Fruit fly (Drosophila melanogaster) whole organism, adult: ENCODE data around the gene Or71a.

ENCODE experiments used
- CG14711 ChIP-seq: fragments of 200-800 bp; sonication (Bioruptor generic); optimal IDR thresholded peaks from 2 replicates; lab custom pipeline; 2018; ENCODE audit warnings: missing biosample characterization, mild to moderate bottlenecking, missing genetic modification characterization, moderate library complexity
- CG1620 ChIP-seq: fragments of 200-800 bp; sonication (Bioruptor generic); optimal IDR thresholded peaks from 2 replicates; lab custom pipeline; 2016; ENCODE audit warnings: missing biosample characterization, missing genetic modification characterization
- CG5204 ChIP-seq: fragments of 200-800 bp; sonication (Bioruptor generic); optimal IDR thresholded peaks from 2 replicates; lab custom pipeline; 2016; ENCODE audit warnings: missing biosample characterization, missing genetic modification characterization
- CG7045 ChIP-seq: fragments of 200-800 bp; sonication (Bioruptor generic); optimal IDR thresholded peaks from 2 replicates; lab custom pipeline; 2017; ENCODE audit warnings: missing biosample characterization, mild to moderate bottlenecking, missing genetic modification characterization
- CG7101 ChIP-seq: fragments of 200-800 bp; sonication (Bioruptor generic); optimal IDR thresholded peaks from 2 replicates; lab custom pipeline; 2018; ENCODE audit warnings: missing biosample characterization, mild to moderate bottlenecking, missing genetic modification characterization, moderate library complexity
- cnc ChIP-seq, 2 experiments: fragments of >200 bp; optimal IDR thresholded peaks; 2 replicates each; lab custom pipeline; 2017
- ovo ChIP-seq: fragments of 200-800 bp; sonication (Bioruptor generic); optimal IDR thresholded peaks from 2 replicates; lab custom pipeline; 2016; ENCODE audit warnings: missing biosample characterization, missing genetic modification characterization

dm6 chr3L:15102669-15103309 lies 24.5 kb upstream of the Or71a start:
- TF ChIP-seq CG5204 (GFP tag; lab: Kevin White, UChicago), result no peak
- TF ChIP-seq cnc (optimal IDR thresholded peaks at IDR 0.05; lab: Kevin White, UChicago), result no peak
- no peak for TF ChIP-seq ovo
- TF ChIP-seq CG14711 (tag; lab: Kevin White, UChicago), result no peak
- TF ChIP-seq CG7045, result no peak
- no peak for TF ChIP-seq CG1620 (GFP tag; lab: Kevin White, UChicago)
- no peak for TF ChIP-seq CG7101
